Worm (Caenorhabditis elegans) whole organism, L4/young adult: Measurements from ENCODE around the gene Y97E10AR.2.

Experiments used
- W03F9.2 ChIP-seq: fragments of 150-350 bp; optimal IDR thresholded peaks from 2 replicates; lab custom pipeline; 2014; ENCODE audit warnings: missing biosample characterization, missing genetic modification characterization
- dao-5 ChIP-seq: sonication (generic microtip); optimal IDR thresholded peaks from 2 replicates; lab custom pipeline; 2016; ENCODE audit warnings: missing genotype, missing genetic modification characterization, moderate library complexity, missing compliant biosample characterization
- him-1 ChIP-seq: sonication (generic microtip); optimal IDR thresholded peaks from 2 replicates; lab custom pipeline; 2016; ENCODE audit warnings: missing genotype, missing genetic modification reagents, missing genetic modification characterization, missing compliant biosample characterization

ce11 chrV:8046706-8047105, 50.7 kb downstream of the Y97E10AR.2 start, which contains the start of gene ZC513.3:
- TF ChIP-seq W03F9.2 (tag; lab: Kevin White, UChicago) (no peak), him-1 (tag; lab: Kevin White, UChicago) (no peak), dao-5 (no peak)
